Worm (Caenorhabditis elegans) whole organism, late embryonic: ENCODE measurements around the gene R01H2.2.

Experiments
- K02D7.2 ChIP-seq: sonication (generic microtip); optimal IDR thresholded peaks from 2 replicates; lab custom pipeline; 2017; ENCODE audit warnings: mild to moderate bottlenecking, missing genetic modification characterization, missing compliant biosample characterization
- ama-1 ChIP-seq: fragments of 150-350 bp; optimal IDR thresholded peaks from 2 replicates; lab custom pipeline; 2014
- ceh-22 ChIP-seq: sonication (generic microtip); optimal IDR thresholded peaks from 2 replicates; lab custom pipeline; 2017; ENCODE audit warnings: missing biosample characterization, missing genetic modification characterization
- ceh-24 ChIP-seq: sonication (generic microtip); optimal IDR thresholded peaks from 2 replicates; lab custom pipeline; 2016; ENCODE audit warnings: mild to moderate bottlenecking, missing genetic modification characterization, missing compliant biosample characterization
- ets-4 ChIP-seq: sonication (generic microtip); optimal IDR thresholded peaks from 2 replicates; lab custom pipeline; 2016; ENCODE audit warnings: missing genetic modification characterization, missing compliant biosample characterization
- fkh-6 ChIP-seq: sonication (generic microtip); optimal IDR thresholded peaks from 2 replicates; lab custom pipeline; 2016; ENCODE audit warnings: missing genetic modification characterization, missing compliant biosample characterization
- odd-2 ChIP-seq: sonication (generic microtip); optimal IDR thresholded peaks from 2 replicates; lab custom pipeline; 2017; ENCODE audit warnings: antibody characterized with exemption, mild to moderate bottlenecking, missing genetic modification characterization, missing compliant biosample characterization
- pha-4 ChIP-seq: fragments of 150-350 bp; optimal IDR thresholded peaks from 2 replicates; lab custom pipeline; 2018; ENCODE audit warnings: missing biosample characterization, missing genetic modification reagents, missing genetic modification characterization
- pqm-1 ChIP-seq: sonication (generic microtip); optimal IDR thresholded peaks from 2 replicates; lab custom pipeline; 2016; ENCODE audit warnings: missing genetic modification characterization, missing compliant biosample characterization
- sox-2 ChIP-seq: fragments of 200-800 bp; sonication (Bioruptor generic); IDR thresholded peaks from 2 replicates; pipeline ENCODE4 v1.3.6; 2022; ENCODE audit warnings: missing genetic modification reagents, missing genetic modification characterization, missing compliant biosample characterization
- zip-5 ChIP-seq: sonication (generic microtip); optimal IDR thresholded peaks from 2 replicates; lab custom pipeline; 2016; ENCODE audit warnings: missing genetic modification characterization, missing compliant biosample characterization
- ztf-16 ChIP-seq: sonication (generic microtip); optimal IDR thresholded peaks from 2 replicates; lab custom pipeline; 2017; ENCODE audit warnings: missing genetic modification characterization, missing compliant biosample characterization

ce11 chrIII:7064185-7064584, 7.8 kb downstream of the R01H2.2 start, which contains the start of gene R01H2.4:
- no peak for TF ChIP-seq zip-5 (tag; lab: Kevin White, UChicago)
- TF ChIP-seq ama-1 (lab: Kevin White, UChicago): no peak
- TF ChIP-seq ets-4 (tag; lab: Kevin White, UChicago): no peak
- TF ChIP-seq fkh-6: no peak
- no peak for TF ChIP-seq ceh-22 (tag; lab: Kevin White, UChicago)
- no peak for TF ChIP-seq ceh-24 (tag; lab: Kevin White, UChicago)
- no peak for TF ChIP-seq pha-4 (tag; lab: Kevin White, UChicago)
- no peak for TF ChIP-seq K02D7.2 (tag; lab: Kevin White, UChicago)
- TF ChIP-seq odd-2 (tag; lab: Kevin White, UChicago): no peak
- TF ChIP-seq ztf-16 (tag; lab: Kevin White, UChicago): no peak
- TF ChIP-seq sox-2 (GFP tag; lab: Robert Waterston, UW): no peak
- TF ChIP-seq pqm-1: no peak
